Worm (Caenorhabditis elegans) whole organism, L3 larva: ENCODE data around the gene Y57G11C.46.

ENCODE experiments used
- elt-3 ChIP-seq, 3 experiments: fragments of 150-350 bp in 1 of 3; sonication (generic microtip) in 2 of 3; optimal IDR thresholded peaks; 2 replicates in 2 of 3; 4 replicates in 1 of 3; lab custom pipeline; 2014 to 2017; ENCODE audit warnings: missing biosample characterization in 3 of 3, missing genetic modification characterization in 3 of 3
- fos-1 ChIP-seq: fragments of 150-350 bp; optimal IDR thresholded peaks from 2 replicates; lab custom pipeline; 2014; ENCODE audit warnings: missing biosample characterization, missing genetic modification characterization
- jun-1 ChIP-seq: fragments of 150-350 bp; optimal IDR thresholded peaks from 2 replicates; lab custom pipeline; 2014; ENCODE audit warnings: missing biosample characterization, missing genetic modification reagents, missing genetic modification characterization
- mdl-1 ChIP-seq: fragments of 150-350 bp; optimal IDR thresholded peaks from 2 replicates; lab custom pipeline; 2014; ENCODE audit warnings: missing biosample characterization, missing genetic modification characterization

ce11 chrIV:14864529-14864928 lies 48.3 kb upstream of the Y57G11C.46 start:
- TF ChIP-seq jun-1 (tag; lab: Kevin White, UChicago) (no peak), mdl-1 (tag; lab: Kevin White, UChicago) (no peak), elt-3 (tag; optimal IDR thresholded peaks at IDR 0.05; lab: Kevin White, UChicago) (no peak), fos-1 (tag; lab: Kevin White, UChicago) (no peak)
